Worm (Caenorhabditis elegans): Measurements from ENCODE around the gene cas-1.

Gene cas-1

DNA sequence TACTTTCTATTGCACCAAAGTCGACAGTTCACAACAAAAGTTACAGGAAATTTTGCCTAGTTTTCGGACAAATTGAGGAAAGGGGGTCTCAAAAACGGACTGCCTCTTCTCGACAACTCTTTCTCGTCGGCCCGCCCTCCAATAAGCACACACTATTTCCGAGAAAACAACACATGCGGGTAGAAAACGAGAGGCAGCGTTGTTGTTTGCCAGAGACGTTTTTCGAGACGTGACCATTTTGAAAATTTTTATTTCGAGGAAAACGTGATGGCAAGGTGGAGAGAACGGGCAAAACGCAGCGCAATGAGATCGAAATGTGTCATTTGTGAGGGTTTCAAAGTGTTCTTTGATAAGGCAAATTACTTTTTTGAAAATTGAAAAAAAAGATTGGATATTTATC lies 20.0 kb downstream of the cas-1 start (continued):
- TF ChIP-seq pqm-1 (tag; optimal IDR thresholded peaks at IDR 0.05) (no peak), pha-4 (tag; optimal IDR thresholded peaks at IDR 0.05) (peak; percentile 57), fos-1 (tag; optimal IDR thresholded peaks at IDR 0.05) (no peak), zag-1 (tag; optimal IDR thresholded peaks at IDR 0.05) (no peak), fkh-10 (GFP tag; optimal IDR thresholded peaks at IDR 0.05) (no peak)

DNA sequence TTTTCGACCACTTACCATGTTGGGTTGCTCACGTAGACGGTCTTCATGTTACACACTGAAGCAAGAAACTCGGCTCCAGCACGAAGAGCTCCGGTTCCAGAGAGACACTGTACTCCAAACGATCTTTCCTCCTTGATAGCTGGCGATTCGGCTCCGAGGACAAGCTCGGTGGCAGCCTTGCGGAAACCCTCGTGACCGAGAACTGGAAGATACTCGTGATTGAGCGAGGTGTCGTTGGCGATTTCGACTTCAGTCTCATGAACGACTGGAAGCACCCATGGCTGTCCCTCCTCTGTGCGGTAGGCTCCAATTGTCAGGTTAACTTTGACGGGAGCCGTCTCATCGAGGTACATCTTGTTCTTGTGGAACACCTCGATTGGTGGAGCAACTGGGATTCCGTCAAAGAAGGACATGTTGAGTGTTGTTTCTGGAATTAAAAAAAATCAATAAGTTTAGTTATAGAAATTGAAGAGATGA lies 20.7 kb downstream of the cas-1 start, which contains the start of gene got-1.2:
Gene got-1.2 (minus strand): TSS at position 427 of the 477 bp plus-strand sequence.
- TF ChIP-seq elt-3 (tag; optimal IDR thresholded peaks at IDR 0.05), result no peak
- TF ChIP-seq fos-1 (tag; optimal IDR thresholded peaks at IDR 0.05), result no peak
- TF ChIP-seq skn-1 (tag; optimal IDR thresholded peaks at IDR 0.05), result no peak
- TF ChIP-seq nhr-12 (tag; optimal IDR thresholded peaks at IDR 0.05), result no peak

DNA sequence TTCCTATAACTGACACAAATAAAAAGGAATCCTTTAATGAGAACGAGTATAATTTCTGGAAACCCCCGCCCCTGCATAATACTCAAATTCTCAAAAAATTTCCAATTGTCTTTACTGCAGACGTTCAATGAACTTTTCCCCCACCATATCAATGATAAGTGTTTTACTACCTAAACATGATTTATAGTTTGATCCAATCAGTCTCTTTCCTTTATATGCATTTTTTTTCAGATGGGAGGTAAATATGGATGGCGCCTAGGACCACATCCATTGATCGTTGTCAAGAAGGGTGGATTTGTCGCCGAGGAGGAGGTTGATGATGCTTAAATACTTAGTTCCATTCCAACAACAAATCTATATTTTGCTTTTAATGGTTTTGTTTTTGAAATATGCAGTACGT lies 26.3 kb downstream of the cas-1 start:
- TF ChIP-seq aly-2 (tag; optimal IDR thresholded peaks at IDR 0.05) (no peak), nhr-25 (tag; optimal IDR thresholded peaks at IDR 0.05) (no peak), nhr-77 (tag; optimal IDR thresholded peaks at IDR 0.05) (no peak), egl-5 (tag; optimal IDR thresholded peaks at IDR 0.05) (no peak), mml-1 (tag; optimal IDR thresholded peaks at IDR 0.05) (no peak), lin-15B (tag; optimal IDR thresholded peaks at IDR 0.05) (no peak), sea-2 (GFP tag; optimal IDR thresholded peaks at IDR 0.05) (no peak), nhr-23 (tag; optimal IDR thresholded peaks at IDR 0.05) (no peak), nhr-28 (tag; optimal IDR thresholded peaks at IDR 0.05) (no peak), fkh-2 (tag; optimal IDR thresholded peaks at IDR 0.05) (no peak), nhr-12 (tag; optimal IDR thresholded peaks at IDR 0.05) (no peak), nhr-43 (tag; optimal IDR thresholded peaks at IDR 0.05; ENCODE audit: poor library complexity, severe bottlenecking) (no peak), unc-62 (GFP tag; optimal IDR thresholded peaks at IDR 0.05) (no peak), daf-12 (tag; optimal IDR thresholded peaks at IDR 0.05) (no peak), pha-4 (tag; optimal IDR thresholded peaks at IDR 0.05) (no peak), ceh-16 (tag; optimal IDR thresholded peaks at IDR 0.05) (no peak), egl-27 (tag; optimal IDR thresholded peaks at IDR 0.05) (no peak), ZK546.5 (tag; optimal IDR thresholded peaks at IDR 0.05) (no peak), nhr-67 (tag; optimal IDR thresholded peaks at IDR 0.05) (no peak), fos-1 (tag; optimal IDR thresholded peaks at IDR 0.05) (no peak)

DNA sequence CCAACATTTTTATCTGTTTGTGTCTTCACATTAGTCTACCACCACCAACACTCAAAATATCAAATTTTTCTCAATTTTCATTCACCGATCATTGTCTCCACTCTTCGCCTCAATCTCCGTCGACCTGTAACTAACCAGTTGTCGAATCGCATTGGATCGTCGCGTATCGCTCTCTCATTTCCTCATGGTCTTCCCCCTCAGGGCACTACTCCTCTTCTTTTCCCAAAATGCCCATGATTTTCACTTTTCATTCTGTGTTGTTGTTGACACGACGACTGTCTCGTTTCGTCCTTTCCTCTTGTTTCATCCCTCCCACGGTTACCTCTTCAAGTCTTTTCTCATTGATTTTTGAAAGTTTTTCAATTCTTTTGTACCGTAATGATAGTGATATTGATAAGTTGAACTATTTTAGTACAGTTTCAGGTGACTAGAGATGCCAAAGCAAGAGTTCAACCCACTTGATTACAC lies 27.4 kb downstream of the cas-1 start, which contains the start of gene T01C8.2:
Gene T01C8.2 (plus strand): TSS at position 418 of the 468 bp plus-strand sequence.
- peak; percentile 64 for TF ChIP-seq nhr-23 (tag; optimal IDR thresholded peaks at IDR 0.05)
- no peak for TF ChIP-seq mml-1 (tag; optimal IDR thresholded peaks at IDR 0.05)
- peak; percentile 91 for TF ChIP-seq nhr-25 (tag; optimal IDR thresholded peaks at IDR 0.05)
- peak; percentile 21 for TF ChIP-seq nhr-43 (tag; optimal IDR thresholded peaks at IDR 0.05; ENCODE audit: poor library complexity, severe bottlenecking)

DNA sequence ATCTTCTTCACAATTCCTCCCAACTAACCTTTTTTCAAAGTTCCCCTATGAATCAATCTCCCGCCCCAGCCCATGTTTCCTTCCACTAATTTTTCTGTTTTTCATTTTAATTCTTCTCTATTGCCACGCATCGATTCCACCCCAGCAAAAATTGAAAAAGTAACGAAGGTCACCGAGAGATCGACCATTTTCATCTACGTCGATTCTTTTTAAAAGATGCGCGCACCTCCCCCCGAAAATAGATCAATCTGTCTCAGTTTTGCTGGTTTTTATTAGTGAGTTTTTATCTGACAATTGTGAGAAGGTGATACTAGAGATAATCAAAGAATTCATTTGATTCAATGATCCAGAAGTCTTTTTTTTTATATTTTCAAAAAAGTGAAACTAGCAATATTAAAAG lies 29.4 kb downstream of the cas-1 start:
- TF ChIP-seq nhr-23 (tag; optimal IDR thresholded peaks at IDR 0.05) (peak; percentile 22), nhr-25 (tag; optimal IDR thresholded peaks at IDR 0.05) (peak; percentile 13), egl-27 (tag; optimal IDR thresholded peaks at IDR 0.05) (no peak)

DNA sequence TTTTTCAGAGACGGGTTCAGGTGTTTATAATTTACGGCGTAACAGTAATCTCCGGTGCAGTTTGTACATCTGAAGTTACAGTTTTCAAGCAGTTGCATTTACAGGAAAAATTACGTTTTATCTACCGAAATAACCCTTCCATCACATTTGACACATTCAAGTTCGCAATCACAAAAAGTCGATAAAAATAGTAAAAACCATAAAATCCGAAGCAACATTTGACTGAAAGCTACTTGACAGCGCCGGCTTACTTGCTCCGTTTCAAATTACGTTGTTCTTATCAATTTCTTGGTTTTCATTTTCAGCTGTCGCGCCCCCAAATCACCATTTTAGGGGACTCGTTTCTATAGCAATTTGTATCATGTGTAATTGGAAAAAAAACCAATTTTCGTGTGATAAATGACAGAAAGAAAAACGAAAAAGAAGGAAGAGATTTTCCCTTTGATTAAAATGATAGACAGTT lies 30.6 kb downstream of the cas-1 start, which contains the start of gene T01C8.3:
Gene T01C8.3 (minus strand): TSS at position 413 of the 463 bp plus-strand sequence.
- TF ChIP-seq lsy-12 (tag; optimal IDR thresholded peaks at IDR 0.05), result no peak

DNA sequence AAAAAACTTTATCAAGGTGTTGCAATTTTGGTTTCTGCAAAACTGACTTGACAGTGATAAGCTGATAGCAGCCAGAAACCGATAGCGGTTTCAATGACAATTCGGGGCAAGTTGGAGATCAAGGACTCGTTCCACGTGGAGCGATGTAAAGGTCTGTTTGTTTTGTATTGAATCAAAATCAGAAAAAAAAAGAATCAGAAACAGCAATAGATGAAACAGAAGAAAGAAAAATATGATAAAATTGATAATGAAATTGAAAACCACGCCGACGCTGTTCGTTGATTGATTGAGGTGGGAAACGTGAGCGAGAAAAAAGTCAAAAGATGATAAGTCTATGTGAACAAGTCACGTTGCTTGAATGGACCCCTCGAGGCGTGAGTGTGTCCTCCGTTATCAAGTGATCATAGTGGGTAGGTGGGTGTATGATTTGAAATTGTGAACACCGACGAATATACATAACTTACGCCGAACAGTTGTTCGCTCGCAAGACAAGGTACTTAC lies 38.1 kb downstream of the cas-1 start:
- TF ChIP-seq ama-1 (optimal IDR thresholded peaks at IDR 0.05) (no peak), fkh-2 (tag; optimal IDR thresholded peaks at IDR 0.05) (no peak), zag-1 (tag; optimal IDR thresholded peaks at IDR 0.05) (no peak), lin-39 (tag; optimal IDR thresholded peaks at IDR 0.05) (peak; percentile 3), elt-2 (tag; optimal IDR thresholded peaks at IDR 0.05) (peak; percentile 89), elt-3 (tag; optimal IDR thresholded peaks at IDR 0.05) (peak in 2 of 3 experiments; percentile 4 to 53), nhr-25 (tag; optimal IDR thresholded peaks at IDR 0.05) (peak; percentile 26), mdl-1 (tag; optimal IDR thresholded peaks at IDR 0.05) (peak; percentile 21), nhr-43 (tag; optimal IDR thresholded peaks at IDR 0.05; ENCODE audit: poor library complexity, severe bottlenecking) (peak; percentile 71), egl-5 (tag; optimal IDR thresholded peaks at IDR 0.05) (no peak), pha-4 (tag; optimal IDR thresholded peaks at IDR 0.05) (no peak), ZK546.5 (tag; optimal IDR thresholded peaks at IDR 0.05) (no peak)

Measured in whole organism, L3 larva.